Fruit fly (Drosophila melanogaster): ENCODE data around the gene msb1l.

The msb1l gene

DNA sequence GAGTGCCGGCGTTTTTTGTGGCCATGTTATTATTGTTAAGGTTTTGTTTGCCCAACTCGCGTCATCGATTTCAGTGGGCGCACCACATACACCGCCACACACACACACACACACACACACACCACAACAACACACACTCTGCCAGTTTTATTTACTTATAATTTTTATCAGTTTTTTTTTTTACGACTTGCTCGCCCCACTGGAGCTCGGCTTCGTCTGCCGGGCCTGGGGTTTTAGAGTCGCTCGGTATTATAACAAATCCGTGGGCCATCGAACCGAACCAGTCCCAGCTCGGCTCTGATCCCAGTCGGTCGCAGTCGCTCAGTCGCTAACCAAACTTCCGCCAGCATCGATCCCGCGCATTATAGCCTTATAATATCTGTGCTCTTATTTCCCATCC, 28.1 kb upstream of the msb1l start:
- TF ChIP-seq EcR (GFP tag; optimal IDR thresholded peaks at IDR 0.05) = peak in 1 of 2 experiments; percentile 73
- no peak for TF ChIP-seq Dll (optimal IDR thresholded peaks at IDR 0.05)

DNA sequence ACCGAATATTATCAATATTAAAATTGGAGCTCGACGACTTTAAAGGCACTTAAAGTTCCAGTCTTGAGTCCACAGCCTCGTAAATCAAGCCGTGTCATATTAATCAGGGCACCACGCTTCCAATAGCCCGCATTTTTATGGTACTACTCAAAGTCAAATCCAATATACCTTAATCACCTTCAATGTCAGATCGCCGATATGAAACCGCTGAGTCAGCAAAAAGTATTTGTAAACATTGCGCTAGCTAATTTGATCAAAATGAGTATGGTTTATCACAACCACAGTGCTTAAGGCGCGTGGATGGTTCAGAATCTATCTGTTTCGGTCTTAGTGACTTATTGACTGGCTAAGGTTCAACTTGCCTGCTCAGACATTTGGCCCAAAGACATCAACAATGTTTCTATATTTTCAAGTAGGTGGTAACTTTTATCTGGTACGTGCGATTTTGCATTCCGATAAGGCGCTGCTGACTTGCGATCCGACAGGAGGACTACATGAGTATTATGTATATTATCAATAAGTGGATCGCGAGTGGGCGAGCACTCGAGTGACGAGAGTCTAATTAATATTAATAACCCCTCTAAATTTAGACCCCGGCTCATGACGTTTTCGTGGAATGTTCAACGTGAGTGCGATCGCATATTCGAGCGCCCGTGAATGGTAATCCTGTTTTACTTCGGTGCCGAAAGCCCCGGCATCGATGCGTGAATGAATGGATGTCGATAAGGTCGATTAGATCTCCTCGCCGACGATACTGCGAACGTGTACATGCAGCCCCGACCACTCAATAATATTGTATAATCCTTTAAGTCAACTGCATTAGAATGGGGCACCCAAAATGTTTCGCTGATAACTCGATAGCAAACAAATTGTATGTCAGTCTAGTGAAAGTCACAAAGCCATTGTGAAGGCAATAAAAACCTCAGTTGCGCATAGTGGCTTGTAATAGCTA, 14.2 kb upstream of the msb1l start, which contains the start of gene CG13078:
CG13078 (plus strand) TSS at position 902 of the 952 bp plus-strand sequence.
- TF ChIP-seq pan (optimal IDR thresholded peaks at IDR 0.05) = no peak
- TF ChIP-seq EcR (GFP tag; optimal IDR thresholded peaks at IDR 0.05) = no peak
- no peak for TF ChIP-seq Dll (optimal IDR thresholded peaks at IDR 0.05)
- no peak for TF ChIP-seq usp (GFP tag; optimal IDR thresholded peaks at IDR 0.05)
- no peak for TF ChIP-seq psq (optimal IDR thresholded peaks at IDR 0.05)

DNA sequence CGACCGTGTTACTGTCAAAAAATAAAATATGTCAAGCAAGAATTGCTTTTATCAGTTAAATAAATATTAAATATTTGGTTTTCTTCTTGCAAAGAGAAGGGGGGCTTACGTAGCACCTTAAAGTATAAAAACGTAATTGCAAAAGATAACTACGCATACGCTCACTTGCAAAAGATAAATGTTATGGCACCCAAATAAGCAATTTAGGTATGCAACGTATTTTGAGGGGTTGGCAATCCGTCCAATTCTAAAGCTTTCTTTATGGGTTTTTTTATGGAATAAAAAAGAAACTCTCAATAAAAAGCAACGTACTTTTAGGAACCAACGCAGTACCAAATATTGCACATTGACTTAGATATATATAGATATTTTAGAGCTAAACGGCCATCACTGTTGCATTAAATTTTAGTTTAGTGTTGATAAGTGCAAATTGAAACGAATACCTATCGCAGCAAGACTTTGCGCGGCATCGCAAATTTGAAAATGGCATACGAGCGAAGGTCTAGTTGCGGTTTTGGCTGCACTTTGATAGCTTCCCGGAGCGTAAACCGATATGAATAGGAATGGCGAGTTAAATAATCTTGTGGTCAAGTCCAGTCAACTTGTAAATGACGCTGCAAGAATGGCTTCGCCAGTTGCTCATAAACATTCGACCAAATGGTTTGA, 12.1 kb upstream of the msb1l start, which contains the start of gene CG13077:
CG13077 (plus strand) TSS at position 631 of the 666 bp plus-strand sequence.
- TF ChIP-seq psq (optimal IDR thresholded peaks at IDR 0.05) = no peak
- no peak for TF ChIP-seq CG8478 (optimal IDR thresholded peaks at IDR 0.05)
- TF ChIP-seq EcR (GFP tag; optimal IDR thresholded peaks at IDR 0.05) = no peak
- no peak for TF ChIP-seq Dll (optimal IDR thresholded peaks at IDR 0.05)
- no peak for TF ChIP-seq usp (GFP tag; optimal IDR thresholded peaks at IDR 0.05)
- no peak for TF ChIP-seq pan (optimal IDR thresholded peaks at IDR 0.05)

DNA sequence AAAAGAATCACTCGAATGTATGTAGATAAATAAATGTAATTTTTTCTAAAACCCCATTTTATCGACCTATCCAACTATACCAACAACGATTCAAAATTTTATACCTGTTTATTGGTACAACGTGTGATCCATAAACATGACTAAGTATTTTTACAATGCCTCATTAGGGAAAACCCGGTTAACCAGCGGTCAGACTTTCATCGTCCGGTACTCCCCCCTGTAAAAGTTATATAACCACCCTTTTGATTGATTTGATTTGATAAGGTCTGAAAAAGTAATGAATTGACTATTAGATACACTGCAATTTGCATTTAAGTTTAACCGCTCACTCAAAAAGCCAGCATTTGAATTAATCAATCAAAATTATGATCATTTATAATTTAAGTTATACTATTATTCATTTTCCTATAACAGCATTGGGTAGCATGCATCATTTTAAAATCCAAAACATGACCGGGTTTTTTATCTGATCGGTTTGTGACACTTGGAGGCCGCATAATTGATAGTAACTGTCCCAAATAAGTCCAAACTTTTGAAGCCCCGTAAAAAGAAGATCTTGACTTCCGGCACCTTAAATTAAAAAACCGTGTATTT, 10.1 kb upstream of the msb1l start:
- TF ChIP-seq CG8478 (optimal IDR thresholded peaks at IDR 0.05) = no peak
- TF ChIP-seq EcR (GFP tag; optimal IDR thresholded peaks at IDR 0.05) = no peak
- TF ChIP-seq pan (optimal IDR thresholded peaks at IDR 0.05) = no peak
- TF ChIP-seq psq (optimal IDR thresholded peaks at IDR 0.05) = no peak
- TF ChIP-seq usp (GFP tag; optimal IDR thresholded peaks at IDR 0.05) = no peak
- no peak for TF ChIP-seq Dll (optimal IDR thresholded peaks at IDR 0.05)

DNA sequence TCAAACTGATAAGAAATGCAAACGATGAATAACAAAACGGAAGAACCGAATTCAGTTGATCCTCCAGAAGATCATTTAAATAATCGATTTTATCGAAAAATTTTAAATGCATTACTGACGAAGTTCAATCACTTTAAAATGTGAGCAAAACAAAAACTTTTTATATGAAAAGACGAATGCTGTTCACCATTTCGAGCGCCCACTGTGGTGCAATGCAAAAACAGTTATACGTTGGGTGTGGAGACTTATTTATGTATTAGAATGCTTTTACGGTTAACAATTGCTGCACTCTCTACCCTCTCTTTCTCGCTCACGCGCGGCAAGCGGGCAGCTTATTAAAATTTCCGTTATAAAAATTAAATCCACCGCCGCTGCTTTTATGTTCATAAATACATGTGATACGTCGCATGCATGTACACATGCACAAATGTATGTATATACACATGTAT, 6.7 kb upstream of the msb1l start:
- TF ChIP-seq usp (GFP tag; optimal IDR thresholded peaks at IDR 0.05) = no peak
- no peak for TF ChIP-seq pan (optimal IDR thresholded peaks at IDR 0.05)
- no peak for TF ChIP-seq psq (optimal IDR thresholded peaks at IDR 0.05)
- no peak for TF ChIP-seq CG8478 (optimal IDR thresholded peaks at IDR 0.05)
- TF ChIP-seq EcR (GFP tag; optimal IDR thresholded peaks at IDR 0.05) = no peak

DNA sequence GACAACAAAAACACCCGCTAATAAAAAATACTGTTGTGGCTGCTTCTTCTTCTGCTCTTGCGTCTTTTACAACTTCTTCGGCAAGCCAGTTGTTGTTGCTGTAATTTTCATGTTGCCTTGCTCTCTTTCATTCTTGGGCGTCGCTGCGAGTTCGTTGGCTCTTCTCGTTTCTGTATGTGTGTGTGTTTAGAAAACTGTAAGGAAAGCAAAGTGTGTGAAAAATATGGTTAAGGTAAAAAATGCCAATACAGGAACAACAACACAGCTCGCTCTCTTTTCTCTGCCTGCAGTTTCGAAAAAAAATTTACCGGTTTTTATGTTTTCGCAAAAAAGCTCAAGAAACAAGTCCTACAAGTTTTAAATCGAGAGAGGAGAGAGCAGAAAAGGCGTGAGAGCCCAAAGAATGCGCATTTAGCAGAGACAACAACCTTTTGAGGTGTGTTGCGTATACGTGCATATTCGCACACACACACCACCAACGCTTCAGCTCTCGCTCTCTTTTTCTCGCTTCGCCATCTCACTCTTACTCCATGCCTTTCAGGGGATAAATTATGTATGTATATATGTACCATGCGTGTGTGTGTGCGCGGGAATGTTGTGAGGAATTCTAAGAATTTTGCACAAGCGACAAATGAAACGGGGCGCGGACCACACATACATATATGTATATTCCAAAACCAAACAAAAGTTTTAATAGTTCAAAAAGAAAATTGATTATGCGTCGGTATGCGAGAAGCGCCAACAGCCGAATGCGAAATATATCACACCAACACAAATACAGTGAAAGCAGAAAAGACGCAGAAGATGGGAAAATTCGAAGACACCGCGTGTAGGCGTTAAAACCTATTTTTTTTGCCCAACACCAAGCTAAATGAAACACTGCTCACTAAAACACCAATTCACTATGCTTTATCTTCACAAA, 5.7 kb upstream of the msb1l start:
- TF ChIP-seq psq (optimal IDR thresholded peaks at IDR 0.05) (no peak), CG8478 (optimal IDR thresholded peaks at IDR 0.05) (peak; percentile 64), Dll (optimal IDR thresholded peaks at IDR 0.05) (no peak), usp (GFP tag; optimal IDR thresholded peaks at IDR 0.05) (no peak), pan (optimal IDR thresholded peaks at IDR 0.05) (no peak), EcR (GFP tag; optimal IDR thresholded peaks at IDR 0.05) (peak; percentile 39 to 84)

DNA sequence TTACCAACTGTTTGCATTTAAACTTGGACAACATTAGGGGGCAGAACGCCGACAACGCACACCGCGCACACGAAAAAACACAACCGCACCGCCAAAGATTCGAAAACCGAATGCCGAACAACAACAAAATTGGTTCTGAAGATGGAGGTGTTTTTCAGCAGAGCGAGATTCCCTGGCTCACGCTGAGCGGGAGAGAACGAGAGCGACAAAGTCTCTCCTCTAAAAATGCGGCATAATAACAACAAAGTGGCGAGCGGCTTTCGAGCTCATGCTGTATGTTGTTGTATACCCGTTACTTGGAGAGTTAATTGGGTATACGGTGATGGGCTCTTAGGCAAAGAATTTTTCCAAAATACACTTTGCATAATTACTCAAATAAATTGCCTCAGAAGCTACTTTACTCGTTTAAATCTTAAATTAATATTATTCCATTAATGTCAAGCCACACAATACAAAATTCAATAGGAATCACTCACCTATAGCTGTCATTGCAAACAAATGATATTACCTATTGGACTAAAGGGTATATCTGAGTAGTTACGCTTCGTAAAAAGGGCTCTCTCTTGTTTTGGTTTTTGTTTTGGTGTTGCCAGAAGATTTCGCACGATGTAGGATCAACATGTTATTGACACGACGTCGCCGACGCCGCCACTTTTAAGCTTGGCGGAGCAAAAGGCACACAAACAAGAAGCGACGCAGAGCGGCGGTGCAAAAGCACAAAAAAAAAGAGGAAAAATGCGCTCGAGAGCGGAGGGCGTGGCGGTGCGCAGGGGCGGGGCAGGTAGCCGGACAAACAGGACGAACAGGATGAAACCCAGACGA, 4.8 kb upstream of the msb1l start:
- no peak for TF ChIP-seq CG8478 (optimal IDR thresholded peaks at IDR 0.05)
- peak; percentile 60 for TF ChIP-seq Dll (optimal IDR thresholded peaks at IDR 0.05)
- no peak for TF ChIP-seq usp (GFP tag; optimal IDR thresholded peaks at IDR 0.05)
- peak; percentile 94 for TF ChIP-seq pan (optimal IDR thresholded peaks at IDR 0.05)
- TF ChIP-seq EcR (GFP tag; optimal IDR thresholded peaks at IDR 0.05) = peak in 1 of 2 experiments; percentile 67
- no peak for TF ChIP-seq psq (optimal IDR thresholded peaks at IDR 0.05)

DNA sequence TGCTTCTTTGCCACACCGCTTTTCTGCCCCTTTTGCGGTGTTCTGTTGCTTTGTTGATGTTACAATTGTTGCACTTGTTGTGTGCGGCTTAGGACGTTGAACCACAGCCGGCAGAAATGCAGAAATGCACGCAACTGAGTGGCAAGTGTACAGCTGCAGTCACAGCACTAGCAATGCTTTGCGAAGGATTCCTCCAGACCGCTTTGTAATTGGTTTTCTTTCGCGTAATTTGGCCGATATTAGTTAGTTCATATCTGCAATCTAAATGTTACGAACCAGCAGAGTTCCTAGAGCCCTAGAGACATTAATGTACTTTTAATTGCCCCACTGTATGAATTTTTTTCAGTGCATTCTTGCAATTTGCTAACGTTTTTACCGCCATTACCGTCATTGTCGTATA, 3.1 kb upstream of the msb1l start:
- peak in 1 of 2 experiments; percentile 83 for TF ChIP-seq EcR (GFP tag; optimal IDR thresholded peaks at IDR 0.05)
- TF ChIP-seq Dll (optimal IDR thresholded peaks at IDR 0.05) = no peak
- no peak for TF ChIP-seq pan (optimal IDR thresholded peaks at IDR 0.05)

DNA sequence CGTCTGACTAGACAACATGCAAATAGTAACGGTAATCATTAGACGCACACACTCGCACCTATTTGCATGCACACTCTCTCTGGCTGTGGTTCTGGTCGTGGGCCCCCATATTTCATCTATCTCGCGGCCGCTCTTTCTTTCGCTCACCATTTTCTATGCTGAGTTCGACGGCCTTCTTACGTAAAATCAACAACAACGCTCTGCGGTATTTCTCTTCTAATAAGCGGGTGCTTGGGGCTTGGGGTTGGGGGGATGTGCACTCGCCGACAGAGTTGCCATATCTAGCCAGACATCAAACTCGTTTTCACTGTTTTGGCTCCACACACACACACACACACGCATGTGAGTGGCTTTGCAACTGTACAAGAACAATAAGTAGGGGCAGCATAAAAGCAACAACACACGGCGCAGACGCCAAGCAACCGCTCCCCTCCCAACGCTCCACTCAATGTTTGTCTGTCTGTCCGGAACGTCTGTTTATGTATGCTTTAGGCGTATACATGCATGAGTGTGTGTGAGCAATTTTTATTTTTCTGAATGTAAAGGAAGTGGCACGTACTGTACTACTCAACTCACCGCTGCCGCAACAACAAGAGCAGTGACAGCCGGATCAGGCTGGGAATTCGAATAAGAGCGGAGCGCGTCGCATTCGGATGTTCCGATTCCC, 2.4 kb upstream of the msb1l start:
- TF ChIP-seq usp (GFP tag; optimal IDR thresholded peaks at IDR 0.05) = no peak
- peak in 1 of 2 experiments; percentile 92 for TF ChIP-seq EcR (GFP tag; optimal IDR thresholded peaks at IDR 0.05)

DNA sequence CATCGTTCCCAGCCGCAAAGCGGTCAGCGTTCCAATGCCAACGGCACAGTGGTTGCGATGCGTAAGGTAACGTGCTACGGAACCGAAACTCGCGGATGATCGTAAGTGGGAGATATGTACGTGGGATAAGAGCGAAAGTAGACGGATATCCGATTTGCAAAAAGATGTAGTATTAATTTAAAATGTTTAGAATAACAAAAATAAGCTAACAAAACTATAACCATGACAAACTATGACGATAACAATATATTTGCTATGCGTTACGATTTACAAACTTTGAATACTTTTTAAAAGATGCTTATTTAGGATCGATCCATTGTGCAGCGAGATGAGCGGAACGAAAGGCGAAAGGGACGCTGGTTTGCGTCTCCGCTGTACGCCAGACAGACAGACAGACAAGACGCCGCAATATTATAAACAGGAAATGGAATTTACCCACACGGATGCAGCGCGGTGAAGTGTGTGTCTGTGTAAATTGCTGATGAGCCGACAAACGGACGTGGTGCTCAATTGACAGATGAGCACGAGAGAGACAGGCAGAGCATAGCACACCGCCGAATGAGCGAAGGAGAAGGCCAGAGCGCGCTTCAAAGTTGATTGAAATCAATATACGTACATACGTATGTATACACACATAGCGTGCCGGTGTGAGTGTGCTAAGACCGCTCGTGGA, 1.7 kb upstream of the msb1l start:
- TF ChIP-seq Dll (optimal IDR thresholded peaks at IDR 0.05) (peak; percentile 72), psq (optimal IDR thresholded peaks at IDR 0.05) (no peak)
